Worm (Caenorhabditis elegans): ENCODE results near the gene fipr-12.

Gene fipr-12

ce11 chrV:9943039-9943438 is at the start of gene fipr-12:
Gene fipr-12 (plus strand): TSS chrV:9943339.
- no peak for TF ChIP-seq spr-1 (tag; optimal IDR thresholded peaks at IDR 0.05)
- peak in 1 of 2 experiments; percentile 70 for TF ChIP-seq unc-62 (GFP tag; optimal IDR thresholded peaks at IDR 0.05 in 1 of 2)
- no peak for TF ChIP-seq unc-62 (tag; optimal IDR thresholded peaks at IDR 0.05)

- no peak for TF ChIP-seq zfp-2 (tag; optimal IDR thresholded peaks at IDR 0.05)
- TF ChIP-seq saeg-2 (GFP tag; IDR thresholded peaks at IDR 0.05) = no peak
- no peak for TF ChIP-seq fkh-10 (GFP tag; optimal IDR thresholded peaks at IDR 0.05)
- no peak for TF ChIP-seq vab-7 (GFP tag; IDR thresholded peaks at IDR 0.05)
- TF ChIP-seq nhr-111 (GFP tag; optimal IDR thresholded peaks at IDR 0.05) = no peak
- TF ChIP-seq ceh-62 (tag; optimal IDR thresholded peaks at IDR 0.05) = no peak
- TF ChIP-seq zag-1 (tag; optimal IDR thresholded peaks at IDR 0.05) = no peak
- no peak for TF ChIP-seq unc-39 (tag; optimal IDR thresholded peaks at IDR 0.05)
- TF ChIP-seq attf-4 (tag; optimal IDR thresholded peaks at IDR 0.05) = no peak
These were observed 43.9 kb upstream of the fipr-12 start, which contains the start of gene egl-47 for ce11 chrV:9899278-9899677. Gene egl-47 (plus strand): TSS chrV:9899578.

ce11 chrV:9901119-9901518 is 42.0 kb upstream of the fipr-12 start:
- TF ChIP-seq nhr-11 (tag; optimal IDR thresholded peaks at IDR 0.05) (peak; percentile 17), R02D3.7 (tag; optimal IDR thresholded peaks at IDR 0.05) (no peak)

- TF ChIP-seq D1046.2 (GFP tag; IDR thresholded peaks at IDR 0.05) (no peak), zip-2 (tag; optimal IDR thresholded peaks at IDR 0.05) (no peak), zip-11 (GFP tag; IDR thresholded peaks at IDR 0.05) (no peak), ZK546.5 (tag; optimal IDR thresholded peaks at IDR 0.05) (no peak), zfp-2 (tag; optimal IDR thresholded peaks at IDR 0.05) (no peak), gei-8 (GFP tag; optimal IDR thresholded peaks at IDR 0.05) (no peak), nhr-42 (GFP tag; IDR thresholded peaks at IDR 0.05) (no peak), mes-2 (tag; optimal IDR thresholded peaks at IDR 0.05; ENCODE audit: poor library complexity, severe bottlenecking) (no peak), lsy-2 (tag; optimal IDR thresholded peaks at IDR 0.05) (no peak), saeg-2 (GFP tag; IDR thresholded peaks at IDR 0.05) (no peak), F10B5.3 (tag; optimal IDR thresholded peaks at IDR 0.05) (no peak), egl-43 (GFP tag; IDR thresholded peaks at IDR 0.05) (no peak), lin-39 (tag; optimal IDR thresholded peaks at IDR 0.05) (no peak), lin-15B (tag; optimal IDR thresholded peaks at IDR 0.05) (no peak), lin-13 (GFP tag; optimal IDR thresholded peaks at IDR 0.05) (no peak), dpl-1 (GFP tag; optimal IDR thresholded peaks at IDR 0.05) (no peak), lim-7 (GFP tag; IDR thresholded peaks at IDR 0.05) (no peak)
These were observed 37.0 kb upstream of the fipr-12 start, which contains the start of gene fipr-11 for ce11 chrV:9906115-9906514. Gene fipr-11 (minus strand): TSS chrV:9906215.

ce11 chrV:9907205-9907604 is 35.9 kb upstream of the fipr-12 start:
- peak in 1 of 2 experiments; percentile 95 for TF ChIP-seq unc-62 (GFP tag; optimal IDR thresholded peaks at IDR 0.05 in 1 of 2)
- no peak for TF ChIP-seq unc-62 (tag; optimal IDR thresholded peaks at IDR 0.05)
- TF ChIP-seq cey-2 (tag; optimal IDR thresholded peaks at IDR 0.05; ENCODE audit: borderline replicate concordance, insufficient read depth) = no peak
- no peak for TF ChIP-seq nhr-10 (tag; optimal IDR thresholded peaks at IDR 0.05)
- no peak for TF ChIP-seq lin-38 (GFP tag; IDR thresholded peaks at IDR 0.05)
- no peak for TF ChIP-seq zip-11 (GFP tag; IDR thresholded peaks at IDR 0.05)

- TF ChIP-seq ceh-32 (tag; optimal IDR thresholded peaks at IDR 0.05; ENCODE audit: poor library complexity) (no peak), ama-1 (optimal IDR thresholded peaks at IDR 0.05) (no peak), unc-62 (GFP tag; optimal IDR thresholded peaks at IDR 0.05 in 1 of 2) (peak in 1 of 2 experiments; percentile 96), unc-62 (tag; optimal IDR thresholded peaks at IDR 0.05) (no peak), sdz-12 (GFP tag; optimal IDR thresholded peaks at IDR 0.05) (no peak)
These were observed 33.5 kb upstream of the fipr-12 start for ce11 chrV:9909624-9910023.

Measured in whole organism, L4 larva.